Worm (Caenorhabditis elegans) whole organism, mixed stage, embryonic: ENCODE results near the gene cht-2.

ENCODE experiments used
- cnd-1 ChIP-seq: fragments of 200-800 bp; sonication (Bioruptor generic); optimal IDR thresholded peaks from 2 replicates; lab custom pipeline; 2018; ENCODE audit warnings: mild to moderate bottlenecking, missing genetic modification characterization, missing compliant biosample characterization
- lin-32 ChIP-seq: fragments of 200-800 bp; sonication (Bioruptor generic); optimal IDR thresholded peaks from 2 replicates; lab custom pipeline; 2018; ENCODE audit warnings: mild to moderate bottlenecking, missing genetic modification characterization, missing compliant biosample characterization

cht-2 gene

DNA sequence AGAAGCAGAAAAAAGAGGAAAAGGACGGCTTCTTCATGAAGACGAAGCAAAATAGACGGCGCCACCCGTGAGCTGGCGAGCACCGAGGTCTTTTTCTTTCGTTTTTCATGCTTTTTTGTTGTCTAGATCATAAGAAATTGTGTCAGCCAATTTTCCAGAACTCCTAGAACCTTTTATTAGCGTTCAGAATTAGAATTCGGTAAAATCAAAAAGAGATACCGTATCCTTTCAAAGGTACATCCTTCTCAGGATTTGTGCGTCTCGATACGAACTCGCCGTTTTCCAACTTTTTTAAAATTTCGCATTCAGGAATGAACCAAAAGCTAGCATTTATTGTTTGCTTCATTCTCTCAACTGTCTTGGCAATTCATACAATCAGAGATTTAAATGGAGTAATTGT, 52.3 kb downstream of the cht-2 start, which contains the start of gene F54C9.7:
TSS of gene F54C9.7 (plus strand) at position 301 of the 400 bp plus-strand sequence.
- TF ChIP-seq cnd-1 (tag; lab: Kevin White, UChicago) (no peak), lin-32 (no peak)
